Worm (Caenorhabditis elegans) whole organism, L4 larva: Measurements from ENCODE around the gene dpf-1.

ENCODE experiments used
- F49E8.2 ChIP-seq: sonication (generic microtip); optimal IDR thresholded peaks from 2 replicates; lab custom pipeline; 2016; ENCODE audit warnings: missing compliant biosample characterization, mild to moderate bottlenecking, missing genetic modification characterization, borderline replicate concordance
- T20F7.1 ChIP-seq: fragments of 200-800 bp; sonication (Bioruptor generic); optimal IDR thresholded peaks from 2 replicates; lab custom pipeline; 2018; ENCODE audit warnings: mild to moderate bottlenecking, missing genetic modification characterization, missing compliant biosample characterization
- T26A8.4 ChIP-seq: fragments of 200-800 bp; sonication (Bioruptor generic); IDR thresholded peaks from 2 replicates; pipeline ENCODE4 v1.3.6; 2022; ENCODE audit warnings: missing genetic modification characterization, missing compliant biosample characterization
- aha-1 ChIP-seq: fragments of 150-350 bp; peaks from one replicate; lab custom pipeline; 2014; ENCODE audit warnings: missing biosample characterization, missing genetic modification characterization
- lim-7 ChIP-seq: fragments of 200-800 bp; sonication (Bioruptor generic); IDR thresholded peaks from 2 replicates; pipeline ENCODE4 v1.3.6; 2022; ENCODE audit warnings: missing genetic modification characterization, missing compliant biosample characterization
- lin-1 ChIP-seq: fragments of 200-800 bp; sonication (Bioruptor generic); IDR thresholded peaks from 2 replicates; pipeline ENCODE4 v1.3.6; 2022; ENCODE audit warnings: missing genetic modification reagents, missing genetic modification characterization, missing compliant biosample characterization
- mxl-3 ChIP-seq: fragments of 200-800 bp; sonication (Bioruptor generic); optimal IDR thresholded peaks from 2 replicates; lab custom pipeline; 2018; ENCODE audit warnings: mild to moderate bottlenecking, missing genetic modification characterization, missing compliant biosample characterization
- nhr-102 ChIP-seq: sonication (generic microtip); optimal IDR thresholded peaks from 2 replicates; lab custom pipeline; 2016; ENCODE audit warnings: mild to moderate bottlenecking, missing genetic modification characterization, moderate library complexity, missing compliant biosample characterization
- pha-4 ChIP-seq, 2 experiments: fragments of 150-350 bp in 1 of 2; fragments of 200-800 bp in 1 of 2; sonication (Bioruptor generic) in 1 of 2; IDR thresholded peaks in 1 of 2; optimal IDR thresholded peaks in 1 of 2; 2 replicates each; pipeline versions ENCODE4 v1.3.6 to Lab custom; 2014 to 2022; ENCODE audit warnings: missing genetic modification characterization in 2 of 2, missing genetic modification reagents in 2 of 2, missing biosample characterization in 1 of 2, missing compliant biosample characterization in 1 of 2
- rbr-2 ChIP-seq: sonication (generic microtip); optimal IDR thresholded peaks from 2 replicates; lab custom pipeline; 2016; ENCODE audit warnings: missing genotype, missing genetic modification characterization, missing compliant biosample characterization
- unc-130 ChIP-seq: sonication (generic microtip); optimal IDR thresholded peaks from 2 replicates; lab custom pipeline; 2016; ENCODE audit warnings: missing genetic modification reagents, missing genetic modification characterization, missing compliant biosample characterization
- unc-62 ChIP-seq, 3 experiments: fragments of 150-350 bp in 1 of 3; sonication (generic microtip); optimal IDR thresholded peaks in 2 of 3; peaks in 1 of 3; 1 replicate in 1 of 3; 2 replicates in 2 of 3; lab custom pipeline; 2014 to 2017; ENCODE audit warnings: missing biosample characterization in 3 of 3, missing genetic modification characterization in 3 of 3, missing genetic modification reagents in 3 of 3, missing genotype in 1 of 3

Gene dpf-1

DNA sequence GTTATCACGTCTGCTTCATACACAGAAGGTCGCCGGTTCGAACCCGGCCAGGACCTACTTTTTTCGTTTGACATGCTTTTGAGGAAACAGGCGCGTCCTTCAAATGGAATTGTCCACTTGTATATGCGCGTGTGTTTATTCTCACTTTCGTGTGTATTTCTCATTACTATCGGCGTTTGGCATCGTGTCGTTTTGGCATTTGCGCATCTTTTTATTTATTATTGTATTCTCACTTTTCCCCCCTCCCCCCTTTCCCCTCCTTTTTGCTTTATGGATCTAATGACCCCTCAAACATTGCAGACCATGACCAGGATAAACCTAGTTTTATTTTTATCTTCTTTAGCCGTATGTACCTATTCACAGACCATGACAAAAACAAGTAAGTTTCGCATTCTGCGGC is 46.3 kb downstream of the dpf-1 start, which contains the start of gene F21A3.3:
Gene F21A3.3 (plus strand): TSS at position 301 of the 400 bp plus-strand sequence.
- TF ChIP-seq lin-1: no peak
- no peak for TF ChIP-seq unc-130 (GFP tag; lab: Kevin White, UChicago)
- peak; percentile 86 for TF ChIP-seq aha-1 (tag; lab: Kevin White, UChicago)

DNA sequence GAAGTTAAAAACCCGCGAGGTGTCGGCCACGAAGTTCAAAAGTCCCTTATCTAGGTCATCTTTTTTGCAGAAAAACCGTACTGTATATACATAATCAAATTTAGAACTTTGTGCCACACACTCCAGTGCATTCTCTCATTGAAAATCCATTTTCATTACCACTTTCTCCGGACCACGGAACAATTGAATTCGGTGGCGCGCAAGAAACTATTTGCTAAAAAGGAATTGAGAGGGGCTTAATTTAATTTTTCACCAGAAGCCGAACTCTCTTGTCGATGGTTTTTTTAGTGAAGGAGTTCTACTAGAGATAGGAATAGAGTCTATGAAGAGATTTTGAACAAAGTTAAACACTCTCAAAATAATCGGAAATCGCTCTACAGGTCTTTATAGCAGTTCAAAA is 48.7 kb downstream of the dpf-1 start:
- peak; percentile 56 for TF ChIP-seq aha-1 (tag; lab: Kevin White, UChicago)
- no peak for TF ChIP-seq F49E8.2 (tag; lab: Kevin White, UChicago)
- TF ChIP-seq T26A8.4 (GFP tag; lab: Robert Waterston, UW): 0 out of 2 replicates have a peak, but pooled peaks have one; percentile 15
- TF ChIP-seq rbr-2 (tag; lab: Kevin White, UChicago): no peak
- no peak for TF ChIP-seq lim-7 (GFP tag; lab: Robert Waterston, UW)
- no peak for TF ChIP-seq nhr-102

DNA sequence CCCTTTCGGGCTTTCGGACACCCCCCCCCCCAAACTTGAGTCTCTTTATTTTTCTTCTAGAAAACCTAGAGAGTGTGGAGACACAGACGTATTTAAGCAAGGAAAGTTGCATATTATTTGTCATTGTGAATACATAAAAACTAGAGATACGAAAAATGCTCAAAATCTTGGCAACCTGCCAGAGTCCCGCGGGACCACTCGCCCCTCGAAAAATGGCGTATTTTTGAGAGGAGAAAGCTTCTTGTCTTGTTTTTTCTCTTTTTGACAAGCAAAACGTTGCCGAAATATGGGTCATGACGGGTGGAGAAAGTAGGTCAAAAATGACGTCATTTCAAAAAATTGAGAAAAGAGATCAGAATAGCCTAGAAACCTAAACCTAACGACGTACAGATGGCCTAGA is 49.3 kb downstream of the dpf-1 start:
- peak in 1 of 2 experiments; percentile 87 for TF ChIP-seq unc-62 (GFP tag; optimal IDR thresholded peaks at IDR 0.05 in 1 of 2; lab: Kevin White, UChicago)
- TF ChIP-seq unc-62 (tag; optimal IDR thresholded peaks at IDR 0.05; lab: Kevin White, UChicago): no peak
- TF ChIP-seq mxl-3 (GFP tag; lab: Kevin White, UChicago): no peak

DNA sequence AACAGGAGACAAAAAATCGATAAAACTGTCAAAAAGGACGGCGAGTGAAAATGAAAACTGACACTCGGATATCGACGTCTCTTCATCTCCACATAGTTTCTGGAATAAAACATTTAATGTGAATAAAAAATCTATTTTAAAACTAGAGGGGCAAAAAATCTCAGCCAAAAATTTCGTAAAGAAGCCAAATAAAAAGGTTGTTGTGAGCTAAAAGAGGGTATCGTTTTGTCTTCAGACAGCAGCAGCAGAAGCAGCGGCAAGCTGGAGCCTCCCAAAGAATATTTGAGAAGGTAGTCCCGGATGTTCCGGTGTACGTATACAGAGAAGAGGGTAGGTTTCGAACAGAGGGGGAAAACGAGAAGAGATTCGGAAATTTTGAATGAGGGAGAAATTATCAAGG is 50.8 kb downstream of the dpf-1 start, which contains the start of gene lgc-31:
Gene lgc-31 (minus strand): TSS at position 101 of the 400 bp plus-strand sequence.
- TF ChIP-seq pha-4 (GFP tag; IDR thresholded peaks at IDR 0.05; lab: Robert Waterston, UW) (0 out of 2 replicates have a peak, but pooled peaks have one; percentile 13), pha-4 (tag; optimal IDR thresholded peaks at IDR 0.05; lab: Kevin White, UChicago) (no peak), T20F7.1 (GFP tag; lab: Kevin White, UChicago) (no peak)
- TF ChIP-seq, all 104 proteins: peak for 1
